Worm (Caenorhabditis elegans) whole organism, L3 larva: ENCODE data around the gene Y67H2A.7.

Experiments used
- aly-2 ChIP-seq: fragments of 150-350 bp; optimal IDR thresholded peaks from 2 replicates; lab custom pipeline; 2014; ENCODE audit warnings: missing biosample characterization, missing genetic modification characterization
- ceh-16 ChIP-seq: sonication (generic microtip); optimal IDR thresholded peaks from 2 replicates; lab custom pipeline; 2017; ENCODE audit warnings: missing biosample characterization, missing genetic modification characterization
- ceh-82 ChIP-seq: fragments of 150-350 bp; optimal IDR thresholded peaks from 2 replicates; lab custom pipeline; 2014; ENCODE audit warnings: missing biosample characterization, missing genetic modification characterization
- daf-12 ChIP-seq: fragments of 150-350 bp; optimal IDR thresholded peaks from 2 replicates; lab custom pipeline; 2014; ENCODE audit warnings: missing biosample characterization, missing genetic modification reagents, missing genetic modification characterization
- egl-5 ChIP-seq: fragments of 150-350 bp; optimal IDR thresholded peaks from 2 replicates; lab custom pipeline; 2017; ENCODE audit warnings: missing biosample characterization, missing genetic modification reagents, missing genetic modification characterization, inconsistent platforms
- eor-1 ChIP-seq, 2 experiments: fragments of 150-350 bp; optimal IDR thresholded peaks; 2 replicates each; lab custom pipeline; 2014 to 2018; ENCODE audit warnings: missing biosample characterization in 2 of 2, missing genetic modification characterization in 2 of 2
- jun-1 ChIP-seq: fragments of 150-350 bp; optimal IDR thresholded peaks from 2 replicates; lab custom pipeline; 2014; ENCODE audit warnings: missing biosample characterization, missing genetic modification reagents, missing genetic modification characterization
- lin-39 ChIP-seq: fragments of 150-350 bp; optimal IDR thresholded peaks from 2 replicates; lab custom pipeline; 2018; ENCODE audit warnings: missing biosample characterization, missing genetic modification reagents, missing genetic modification characterization
- lsy-12 ChIP-seq: sonication (generic microtip); optimal IDR thresholded peaks from 2 replicates; lab custom pipeline; 2016; ENCODE audit warnings: mild to moderate bottlenecking, missing genetic modification characterization, missing compliant biosample characterization
- mdl-1 ChIP-seq: fragments of 150-350 bp; optimal IDR thresholded peaks from 2 replicates; lab custom pipeline; 2014; ENCODE audit warnings: missing biosample characterization, missing genetic modification characterization
- nhr-11 ChIP-seq: fragments of 150-350 bp; optimal IDR thresholded peaks from 2 replicates; lab custom pipeline; 2014; ENCODE audit warnings: missing biosample characterization, missing genetic modification characterization
- nhr-12 ChIP-seq: fragments of 150-350 bp; optimal IDR thresholded peaks from 2 replicates; lab custom pipeline; 2014; ENCODE audit warnings: missing biosample characterization, missing genetic modification characterization
- nhr-25 ChIP-seq: sonication (generic microtip); optimal IDR thresholded peaks from 2 replicates; lab custom pipeline; 2017; ENCODE audit warnings: missing biosample characterization, missing genetic modification characterization
- nhr-28 ChIP-seq: fragments of 150-350 bp; optimal IDR thresholded peaks from 2 replicates; lab custom pipeline; 2014; ENCODE audit warnings: missing biosample characterization, missing genetic modification characterization
- nhr-43 ChIP-seq: sonication (generic microtip); optimal IDR thresholded peaks from 2 replicates; lab custom pipeline; 2016; ENCODE audit warnings: mild to moderate bottlenecking, missing genetic modification characterization, missing compliant biosample characterization; ENCODE audit not compliant: poor library complexity, severe bottlenecking
- pqm-1 ChIP-seq: fragments of 150-350 bp; optimal IDR thresholded peaks from 2 replicates; lab custom pipeline; 2017; ENCODE audit warnings: missing biosample characterization, missing genetic modification characterization, inconsistent platforms
- zag-1 ChIP-seq: fragments of 150-350 bp; optimal IDR thresholded peaks from 2 replicates; lab custom pipeline; 2014; ENCODE audit warnings: missing biosample characterization, missing genetic modification characterization
- ztf-4 ChIP-seq: fragments of 150-350 bp; optimal IDR thresholded peaks from 2 replicates; lab custom pipeline; 2014; ENCODE audit warnings: missing biosample characterization, missing genetic modification characterization

The Y67H2A.7 gene

DNA sequence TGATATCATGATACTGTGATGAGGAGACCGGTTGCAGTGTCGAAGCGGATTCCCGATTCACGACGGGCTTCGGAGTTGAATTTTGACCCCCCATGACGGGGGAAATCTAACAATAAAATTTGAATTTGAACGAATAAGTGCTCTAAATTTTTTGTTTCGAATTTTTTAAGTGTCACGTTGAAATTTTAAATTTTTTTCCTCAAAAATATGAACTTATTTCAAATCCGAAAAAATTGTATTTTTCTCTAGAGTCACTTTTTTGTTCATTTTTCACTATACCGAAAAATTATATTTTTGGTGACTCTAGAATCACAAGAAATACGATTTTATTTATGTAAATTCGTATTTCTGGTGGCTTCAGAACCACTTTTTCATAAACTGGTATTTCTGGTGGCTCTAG, 54.9 kb downstream of the Y67H2A.7 start, which contains the start of gene W02A2.8:
TSS of gene W02A2.8 (minus strand) at position 101 of the 400 bp plus-strand sequence.
- TF ChIP-seq ceh-16 (tag; lab: Kevin White, UChicago) (no peak), ztf-4 (tag; lab: Kevin White, UChicago) (no peak)
- TF ChIP-seq, all 47 proteins: peak for 0

DNA sequence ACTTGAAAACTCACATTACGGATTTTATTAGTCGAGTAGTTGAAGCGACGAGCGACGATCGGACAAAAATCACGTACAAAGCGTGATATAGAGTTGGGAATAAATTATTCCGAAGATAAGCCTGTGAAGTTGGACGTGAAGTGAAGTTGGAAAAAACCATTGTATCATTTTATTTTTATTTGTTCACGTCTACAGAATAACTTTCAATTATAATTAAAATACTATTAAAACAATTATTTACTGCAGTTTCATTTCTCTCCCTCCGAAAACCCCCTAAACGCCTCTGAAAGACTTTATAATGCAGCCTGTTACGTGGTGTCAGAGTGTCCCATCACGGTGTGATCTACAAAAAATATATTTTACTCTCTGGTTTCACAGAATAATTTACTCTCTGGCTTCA, 56.6 kb downstream of the Y67H2A.7 start, which contains the start of gene Y62E10A.3:
TSS of gene Y62E10A.3 (minus strand) at position 101 of the 400 bp plus-strand sequence.
- no peak for TF ChIP-seq aly-2 (tag; lab: Kevin White, UChicago)
- TF ChIP-seq nhr-25 (tag; lab: Kevin White, UChicago) = no peak
- TF ChIP-seq egl-5 (tag; lab: Kevin White, UChicago) = no peak
- no peak for TF ChIP-seq mdl-1 (tag; lab: Kevin White, UChicago)
- TF ChIP-seq ztf-4 (tag; lab: Kevin White, UChicago) = no peak
- no peak for TF ChIP-seq nhr-12 (tag; lab: Kevin White, UChicago)
- no peak for TF ChIP-seq zag-1
- TF ChIP-seq nhr-43 (tag; lab: Kevin White, UChicago) = no peak
- TF ChIP-seq lin-39 (tag; lab: Kevin White, UChicago) = no peak
- no peak for TF ChIP-seq nhr-11 (tag; lab: Kevin White, UChicago)
- no peak for TF ChIP-seq ceh-82 (tag; lab: Kevin White, UChicago)
- TF ChIP-seq eor-1 (tag; optimal IDR thresholded peaks at IDR 0.05; lab: Kevin White, UChicago) = no peak
- no peak for TF ChIP-seq daf-12 (tag; lab: Kevin White, UChicago)
- TF ChIP-seq lsy-12 (tag; lab: Kevin White, UChicago) = no peak
- no peak for TF ChIP-seq ceh-16 (tag; lab: Kevin White, UChicago)
- TF ChIP-seq nhr-28 (tag; lab: Kevin White, UChicago) = no peak
- TF ChIP-seq jun-1 (tag; lab: Kevin White, UChicago) = no peak
- TF ChIP-seq pqm-1 (tag; lab: Kevin White, UChicago) = no peak
